Worm (Caenorhabditis elegans): ENCODE measurements around the gene lron-3.

The lron-3 gene

ce11 chrX:15507830-15508347 lies 49.9 kb downstream of the lron-3 start, which contains the start of gene zipt-7.2:
Gene zipt-7.2 (minus strand): TSS chrX:15507880.
- TF ChIP-seq elt-3 (tag; optimal IDR thresholded peaks at IDR 0.05) (no peak), sem-2 (GFP tag; optimal IDR thresholded peaks at IDR 0.05) (no peak), ham-2 (GFP tag; optimal IDR thresholded peaks at IDR 0.05) (no peak), lin-13 (tag; optimal IDR thresholded peaks at IDR 0.05) (peak; percentile 36), hlh-1 (tag; optimal IDR thresholded peaks at IDR 0.05) (peak; percentile 34), elt-1 (tag; optimal IDR thresholded peaks at IDR 0.05; ENCODE audit: borderline replicate concordance, insufficient read depth) (peak; percentile 10), ztf-11 (tag; optimal IDR thresholded peaks at IDR 0.05) (peak; percentile 1), pha-4 (tag; optimal IDR thresholded peaks at IDR 0.05) (peak; percentile 74), nhr-2 (tag; optimal IDR thresholded peaks at IDR 0.05) (peak; percentile 12), mab-5 (tag; optimal IDR thresholded peaks at IDR 0.05) (no peak), M03D4.4 (tag; optimal IDR thresholded peaks at IDR 0.05) (no peak), ceh-83 (GFP tag; optimal IDR thresholded peaks at IDR 0.05) (peak; percentile 1), mls-2 (tag; optimal IDR thresholded peaks at IDR 0.05) (no peak), mep-1 (tag; optimal IDR thresholded peaks at IDR 0.05) (peak; percentile 62), ceh-39 (tag; optimal IDR thresholded peaks at IDR 0.05) (peak; percentile 6), ceh-43 (GFP tag; optimal IDR thresholded peaks at IDR 0.05) (no peak), cnd-1 (tag; optimal IDR thresholded peaks at IDR 0.05) (peak; percentile 80), unc-120 (tag; optimal IDR thresholded peaks at IDR 0.05; ENCODE audit: poor library complexity, severe bottlenecking) (peak; percentile 47)

ce11 chrX:15504795-15505194 lies 53.0 kb downstream of the lron-3 start, which contains the start of gene tbh-1:
Gene tbh-1 (minus strand): TSS chrX:15504895.
- no peak for TF ChIP-seq drap-1 (GFP tag; optimal IDR thresholded peaks at IDR 0.05)
- no peak for TF ChIP-seq zip-8 (tag; optimal IDR thresholded peaks at IDR 0.05)
- no peak for TF ChIP-seq unc-39 (tag; optimal IDR thresholded peaks at IDR 0.05)
- no peak for TF ChIP-seq tbx-8 (GFP tag; optimal IDR thresholded peaks at IDR 0.05)
- TF ChIP-seq ceh-39 (tag; optimal IDR thresholded peaks at IDR 0.05), result no peak
- TF ChIP-seq cnd-1 (tag; optimal IDR thresholded peaks at IDR 0.05), result no peak
- no peak for TF ChIP-seq bed-3 (GFP tag; optimal IDR thresholded peaks at IDR 0.05)
- TF ChIP-seq lsy-2 (tag; optimal IDR thresholded peaks at IDR 0.05), result no peak
- TF ChIP-seq ces-1 (GFP tag; optimal IDR thresholded peaks at IDR 0.05), result no peak
- no peak for TF ChIP-seq sptf-1 (tag; optimal IDR thresholded peaks at IDR 0.05)
- TF ChIP-seq elt-1 (tag; optimal IDR thresholded peaks at IDR 0.05; ENCODE audit: borderline replicate concordance, insufficient read depth), result no peak
- no peak for TF ChIP-seq unc-62 (GFP tag; optimal IDR thresholded peaks at IDR 0.05)
- no peak for TF ChIP-seq mab-5 (tag; optimal IDR thresholded peaks at IDR 0.05)
- no peak for TF ChIP-seq ham-2 (GFP tag; optimal IDR thresholded peaks at IDR 0.05)
- TF ChIP-seq mep-1 (tag; optimal IDR thresholded peaks at IDR 0.05), result no peak
- no peak for TF ChIP-seq lin-13 (tag; optimal IDR thresholded peaks at IDR 0.05)
- no peak for TF ChIP-seq ztf-11 (tag; optimal IDR thresholded peaks at IDR 0.05)
- no peak for TF ChIP-seq unc-120 (tag; optimal IDR thresholded peaks at IDR 0.05; ENCODE audit: poor library complexity, severe bottlenecking)
- no peak for TF ChIP-seq snpc-4 (tag; optimal IDR thresholded peaks at IDR 0.05)

ce11 chrX:15502455-15503174 lies 55.1 kb downstream of the lron-3 start, which contains the start of gene H13N06.7:
Gene H13N06.7 (plus strand): TSS chrX:15503124.
- TF ChIP-seq nhr-12 (tag; optimal IDR thresholded peaks at IDR 0.05) (no peak), nhr-76 (tag; optimal IDR thresholded peaks at IDR 0.05) (no peak), unc-62 (GFP tag; optimal IDR thresholded peaks at IDR 0.05) (no peak), cnd-1 (tag; optimal IDR thresholded peaks at IDR 0.05) (no peak), unc-39 (tag; optimal IDR thresholded peaks at IDR 0.05) (no peak), snpc-4 (tag; optimal IDR thresholded peaks at IDR 0.05) (no peak), tbx-8 (GFP tag; optimal IDR thresholded peaks at IDR 0.05) (no peak), nhr-237 (tag; optimal IDR thresholded peaks at IDR 0.05) (no peak), nhr-2 (tag; optimal IDR thresholded peaks at IDR 0.05) (no peak), mep-1 (tag; optimal IDR thresholded peaks at IDR 0.05) (no peak), lin-13 (tag; optimal IDR thresholded peaks at IDR 0.05) (no peak), lsy-2 (tag; optimal IDR thresholded peaks at IDR 0.05) (no peak), sptf-1 (tag; optimal IDR thresholded peaks at IDR 0.05) (no peak), ces-1 (GFP tag; optimal IDR thresholded peaks at IDR 0.05) (no peak), zip-8 (tag; optimal IDR thresholded peaks at IDR 0.05) (no peak), elt-1 (tag; optimal IDR thresholded peaks at IDR 0.05; ENCODE audit: borderline replicate concordance, insufficient read depth) (no peak), unc-120 (tag; optimal IDR thresholded peaks at IDR 0.05; ENCODE audit: poor library complexity, severe bottlenecking) (no peak), ztf-11 (tag; optimal IDR thresholded peaks at IDR 0.05) (no peak), M03D4.4 (tag; optimal IDR thresholded peaks at IDR 0.05) (no peak), sem-2 (GFP tag; optimal IDR thresholded peaks at IDR 0.05) (no peak)

Measured in whole organism, mixed stage, embryonic.